Worm (Caenorhabditis elegans) whole organism, L3 larva: ENCODE data around the gene Y54E2A.10.

ENCODE experiments used
- R02D3.7 ChIP-seq: fragments of 150-350 bp; optimal IDR thresholded peaks from 2 replicates; lab custom pipeline; 2014; ENCODE audit warnings: missing biosample characterization, missing genetic modification characterization
- ZK546.5 ChIP-seq: sonication (generic microtip); optimal IDR thresholded peaks from 2 replicates; lab custom pipeline; 2017; ENCODE audit warnings: missing biosample characterization, missing genetic modification characterization
- ceh-16 ChIP-seq: sonication (generic microtip); optimal IDR thresholded peaks from 2 replicates; lab custom pipeline; 2017; ENCODE audit warnings: missing biosample characterization, missing genetic modification characterization
- ceh-28 ChIP-seq: fragments of 150-350 bp; optimal IDR thresholded peaks from 2 replicates; lab custom pipeline; 2014; ENCODE audit warnings: missing biosample characterization, missing genetic modification reagents, missing genetic modification characterization
- ceh-82 ChIP-seq: fragments of 150-350 bp; optimal IDR thresholded peaks from 2 replicates; lab custom pipeline; 2014; ENCODE audit warnings: missing biosample characterization, missing genetic modification characterization
- daf-12 ChIP-seq: fragments of 150-350 bp; optimal IDR thresholded peaks from 2 replicates; lab custom pipeline; 2014; ENCODE audit warnings: missing biosample characterization, missing genetic modification reagents, missing genetic modification characterization
- elt-1 ChIP-seq: fragments of 150-350 bp; optimal IDR thresholded peaks from 2 replicates; lab custom pipeline; 2014; ENCODE audit warnings: missing biosample characterization, missing genetic modification characterization
- elt-2 ChIP-seq: sonication (generic microtip); optimal IDR thresholded peaks from 2 replicates; lab custom pipeline; 2016; ENCODE audit warnings: missing genetic modification reagents, mild to moderate bottlenecking, missing genetic modification characterization, missing compliant biosample characterization
- elt-3 ChIP-seq, 3 experiments: fragments of 150-350 bp in 1 of 3; sonication (generic microtip) in 2 of 3; optimal IDR thresholded peaks; 2 replicates in 2 of 3; 4 replicates in 1 of 3; lab custom pipeline; 2014 to 2017; ENCODE audit warnings: missing biosample characterization in 3 of 3, missing genetic modification characterization in 3 of 3
- eor-1 ChIP-seq, 2 experiments: fragments of 150-350 bp; optimal IDR thresholded peaks; 2 replicates each; lab custom pipeline; 2014 to 2018; ENCODE audit warnings: missing biosample characterization in 2 of 2, missing genetic modification characterization in 2 of 2
- fkh-2 ChIP-seq: fragments of 150-350 bp; optimal IDR thresholded peaks from 2 replicates; lab custom pipeline; 2014; ENCODE audit warnings: missing biosample characterization, missing genetic modification reagents, missing genetic modification characterization
- fos-1 ChIP-seq: fragments of 150-350 bp; optimal IDR thresholded peaks from 2 replicates; lab custom pipeline; 2014; ENCODE audit warnings: missing biosample characterization, missing genetic modification characterization
- lin-15B ChIP-seq: fragments of 150-350 bp; optimal IDR thresholded peaks from 2 replicates; lab custom pipeline; 2014; ENCODE audit warnings: missing biosample characterization, missing genetic modification characterization
- mdl-1 ChIP-seq: fragments of 150-350 bp; optimal IDR thresholded peaks from 2 replicates; lab custom pipeline; 2014; ENCODE audit warnings: missing biosample characterization, missing genetic modification characterization
- mml-1 ChIP-seq: fragments of 150-350 bp; sonication (generic microtip); optimal IDR thresholded peaks from 3 replicates; lab custom pipeline; 2014; ENCODE audit warnings: missing biosample characterization, missing genetic modification characterization
- nfya-1 ChIP-seq: sonication (generic microtip); optimal IDR thresholded peaks from 2 replicates; lab custom pipeline; 2017; ENCODE audit warnings: missing genetic modification characterization, mild to moderate bottlenecking, missing compliant biosample characterization, antibody characterized with exemption, moderate library complexity; ENCODE audit not compliant: insufficient read depth
- nhr-11 ChIP-seq: fragments of 150-350 bp; optimal IDR thresholded peaks from 2 replicates; lab custom pipeline; 2014; ENCODE audit warnings: missing biosample characterization, missing genetic modification characterization
- nhr-23 ChIP-seq: fragments of 150-350 bp; optimal IDR thresholded peaks from 2 replicates; lab custom pipeline; 2014; ENCODE audit warnings: missing biosample characterization, missing genetic modification reagents, missing genetic modification characterization
- nhr-237 ChIP-seq: fragments of 150-350 bp; optimal IDR thresholded peaks from 2 replicates; lab custom pipeline; 2014; ENCODE audit warnings: missing biosample characterization, missing genetic modification characterization
- nhr-28 ChIP-seq: fragments of 150-350 bp; optimal IDR thresholded peaks from 2 replicates; lab custom pipeline; 2014; ENCODE audit warnings: missing biosample characterization, missing genetic modification characterization
- nhr-43 ChIP-seq: sonication (generic microtip); optimal IDR thresholded peaks from 2 replicates; lab custom pipeline; 2016; ENCODE audit warnings: mild to moderate bottlenecking, missing genetic modification characterization, missing compliant biosample characterization; ENCODE audit not compliant: poor library complexity, severe bottlenecking
- nhr-67 ChIP-seq: fragments of 150-350 bp; optimal IDR thresholded peaks from 2 replicates; lab custom pipeline; 2014; ENCODE audit warnings: missing biosample characterization, missing genetic modification characterization
- nhr-76 ChIP-seq: fragments of 150-350 bp; sonication (generic microtip); optimal IDR thresholded peaks from 5 replicates; lab custom pipeline; 2014; ENCODE audit warnings: missing biosample characterization, missing genetic modification characterization
- nhr-77 ChIP-seq: fragments of 150-350 bp; optimal IDR thresholded peaks from 2 replicates; lab custom pipeline; 2014; ENCODE audit warnings: missing biosample characterization, missing genetic modification characterization
- pqm-1 ChIP-seq: fragments of 150-350 bp; optimal IDR thresholded peaks from 2 replicates; lab custom pipeline; 2017; ENCODE audit warnings: missing biosample characterization, missing genetic modification characterization, inconsistent platforms
- skn-1 ChIP-seq: fragments of 150-350 bp; optimal IDR thresholded peaks from 2 replicates; lab custom pipeline; 2014; ENCODE audit warnings: missing biosample characterization, missing genetic modification characterization
- unc-62 ChIP-seq: fragments of 150-350 bp; sonication (generic microtip); optimal IDR thresholded peaks from 4 replicates; lab custom pipeline; 2014; ENCODE audit warnings: missing biosample characterization, missing genetic modification reagents, missing genetic modification characterization
- zag-1 ChIP-seq: fragments of 150-350 bp; optimal IDR thresholded peaks from 2 replicates; lab custom pipeline; 2014; ENCODE audit warnings: missing biosample characterization, missing genetic modification characterization
- ztf-11 ChIP-seq: fragments of 150-350 bp; optimal IDR thresholded peaks from 2 replicates; lab custom pipeline; 2014; ENCODE audit warnings: missing biosample characterization, missing genetic modification characterization

Gene Y54E2A.10

ce11 chrII:14822419-14822818 is 31.6 kb downstream of the Y54E2A.10 start (continued):
- TF ChIP-seq nhr-43 (peak; percentile 62), lin-15B (tag; lab: Kevin White, UChicago) (peak; percentile 20), pqm-1 (peak; percentile 94), fkh-2 (tag; lab: Kevin White, UChicago) (no peak), skn-1 (tag; lab: Kevin White, UChicago) (peak; percentile 56), nhr-11 (tag; lab: Kevin White, UChicago) (no peak), ceh-82 (tag; lab: Kevin White, UChicago) (peak; percentile 30), eor-1 (tag; optimal IDR thresholded peaks at IDR 0.05; lab: Kevin White, UChicago) (no peak), nfya-1 (tag; lab: Kevin White, UChicago) (peak; percentile 37)

ce11 chrII:14825413-14825812 is 34.6 kb downstream of the Y54E2A.10 start:
- TF ChIP-seq nfya-1 (tag; lab: Kevin White, UChicago) (peak; percentile 23), nhr-237 (no peak), elt-2 (tag; lab: Kevin White, UChicago) (no peak), nhr-67 (tag; lab: Kevin White, UChicago) (no peak), elt-1 (tag; lab: Kevin White, UChicago) (no peak), nhr-23 (tag; lab: Kevin White, UChicago) (no peak), ceh-16 (tag; lab: Kevin White, UChicago) (no peak), nhr-43 (peak; percentile 75), ZK546.5 (tag; lab: Kevin White, UChicago) (no peak), fkh-2 (tag; lab: Kevin White, UChicago) (no peak), ztf-11 (tag; lab: Kevin White, UChicago) (no peak), nhr-77 (tag; lab: Kevin White, UChicago) (no peak), zag-1 (no peak), nhr-28 (tag; lab: Kevin White, UChicago) (no peak), ceh-82 (tag; lab: Kevin White, UChicago) (no peak), eor-1 (tag; optimal IDR thresholded peaks at IDR 0.05; lab: Kevin White, UChicago) (no peak)
- TF ChIP-seq, all 47 proteins: peak for 2

DNA sequence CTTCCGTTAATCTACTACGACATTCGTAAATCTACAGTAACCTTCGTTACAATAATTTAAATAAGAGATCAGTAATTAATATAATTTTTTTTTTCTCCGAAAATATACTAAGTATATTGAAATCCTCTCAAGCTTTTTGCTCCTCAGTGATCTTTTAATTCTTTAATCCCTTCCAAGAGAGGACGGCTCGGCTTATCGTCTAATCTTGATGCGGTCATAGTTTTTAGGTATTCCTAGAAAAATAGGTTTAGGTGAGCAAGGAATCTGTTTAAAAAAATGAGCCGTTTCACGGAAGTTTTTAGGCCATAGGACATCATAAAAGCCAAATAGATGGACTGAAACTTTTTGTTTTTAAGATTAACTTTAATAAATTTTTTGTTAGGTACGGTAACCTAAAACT is 41.2 kb downstream of the Y54E2A.10 start:
- TF ChIP-seq eor-1 (tag; optimal IDR thresholded peaks at IDR 0.05; lab: Kevin White, UChicago) (no peak), nhr-11 (tag; lab: Kevin White, UChicago) (no peak), nfya-1 (tag; lab: Kevin White, UChicago) (no peak), unc-62 (GFP tag; lab: Kevin White, UChicago) (no peak), mdl-1 (tag; lab: Kevin White, UChicago) (no peak)

DNA sequence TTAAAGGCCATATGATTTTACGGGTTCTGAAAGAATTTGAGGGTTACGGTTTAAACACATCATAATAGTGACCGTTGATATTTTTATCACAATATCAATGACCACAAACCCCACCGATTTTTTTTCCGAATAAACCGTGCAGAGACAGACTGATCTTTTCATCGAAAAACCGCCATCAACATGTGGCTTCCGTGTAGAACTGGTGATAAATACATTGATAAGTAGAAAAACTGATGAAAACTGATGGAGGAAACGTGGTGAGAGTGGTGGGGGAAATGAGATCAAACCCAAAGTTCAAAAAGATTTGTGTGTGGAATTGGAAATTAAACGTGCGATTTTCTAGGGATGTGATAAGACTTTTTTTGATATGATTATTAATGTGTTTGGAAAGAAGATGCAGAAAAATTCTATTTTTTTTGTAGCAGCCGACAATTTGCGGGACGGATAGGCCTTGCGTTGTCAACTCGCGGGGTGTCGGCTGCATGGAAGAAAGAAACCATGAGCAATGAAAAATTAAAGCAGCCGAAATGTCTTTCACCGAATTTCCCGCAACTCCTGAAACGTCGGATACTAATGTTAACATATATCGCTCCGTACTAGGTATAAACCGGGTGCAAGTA is 47.9 kb downstream of the Y54E2A.10 start:
- TF ChIP-seq mml-1 (tag; lab: Kevin White, UChicago) (no peak), elt-2 (tag; lab: Kevin White, UChicago) (peak; percentile 3), nhr-43 (peak; percentile 57), daf-12 (tag; lab: Kevin White, UChicago) (no peak), nhr-76 (peak; percentile 38), ceh-28 (tag; lab: Kevin White, UChicago) (peak; percentile 7), elt-3 (tag; optimal IDR thresholded peaks at IDR 0.05; lab: Kevin White, UChicago) (peak in 1 of 3 experiments; percentile 29), nhr-23 (tag; lab: Kevin White, UChicago) (peak; percentile 67)

DNA sequence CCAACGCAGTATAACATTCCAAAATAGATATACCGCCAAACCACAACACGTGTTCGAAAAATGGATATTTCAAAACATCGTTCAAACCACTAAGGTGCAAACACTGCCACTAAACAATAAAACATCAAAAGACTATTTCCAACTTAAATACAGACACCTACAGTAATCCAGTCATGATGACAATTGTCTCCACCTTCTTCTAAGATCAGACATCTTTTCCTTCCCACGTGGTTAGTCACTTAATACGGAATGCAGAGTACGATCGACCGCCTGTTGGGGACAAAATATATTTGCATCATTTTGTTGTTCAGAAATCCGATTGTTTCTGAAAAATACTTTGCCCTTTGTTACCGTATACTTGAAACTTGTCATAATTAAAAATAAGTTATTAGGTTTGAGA is 50.4 kb downstream of the Y54E2A.10 start:
- TF ChIP-seq nhr-43 (peak; percentile 54), R02D3.7 (tag; lab: Kevin White, UChicago) (no peak), fos-1 (no peak)
